Worm (Caenorhabditis elegans): ENCODE results near the gene M163.11.

The M163.11 gene

DNA sequence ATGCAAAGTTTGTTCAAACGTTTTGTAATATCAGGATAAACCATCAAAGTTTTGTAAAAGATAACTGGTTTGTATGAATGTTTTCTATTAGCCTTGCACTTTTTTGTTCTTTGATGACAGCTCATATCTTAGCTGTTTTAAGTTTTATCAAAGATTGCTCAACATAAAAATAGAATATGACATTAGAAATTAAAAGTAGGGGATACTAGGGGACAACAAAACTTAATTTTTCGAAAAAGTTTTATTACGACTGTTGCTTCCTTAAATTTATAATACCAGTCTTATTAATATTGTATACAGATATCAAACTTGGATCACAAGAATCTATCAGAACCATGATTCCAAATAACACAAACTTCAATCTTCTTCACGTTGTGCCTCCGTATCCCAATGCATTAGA, 16.6 kb downstream of the M163.11 start, which contains the start of gene ztf-14:
Gene ztf-14 (plus strand): TSS at position 301 of the 400 bp plus-strand sequence.
- TF ChIP-seq T22C8.4 (GFP tag; IDR thresholded peaks at IDR 0.05): no peak
- TF ChIP-seq klf-2 (GFP tag; conservative IDR thresholded peaks at IDR 0.05): no peak
- TF ChIP-seq flt-1 (GFP tag; IDR thresholded peaks at IDR 0.05): no peak
- TF ChIP-seq ztf-23 (GFP tag; IDR thresholded peaks at IDR 0.05): no peak
- no peak for TF ChIP-seq ztf-29 (GFP tag; IDR thresholded peaks at IDR 0.05)
- no peak for TF ChIP-seq ref-1 (GFP tag; conservative IDR thresholded peaks at IDR 0.05)
- no peak for TF ChIP-seq cog-1 (tag; optimal IDR thresholded peaks at IDR 0.05)
- TF ChIP-seq med-1 (GFP tag; optimal IDR thresholded peaks at IDR 0.05; ENCODE audit: insufficient read depth): no peak
- TF ChIP-seq tab-1 (GFP tag; IDR thresholded peaks at IDR 0.05): no peak

DNA sequence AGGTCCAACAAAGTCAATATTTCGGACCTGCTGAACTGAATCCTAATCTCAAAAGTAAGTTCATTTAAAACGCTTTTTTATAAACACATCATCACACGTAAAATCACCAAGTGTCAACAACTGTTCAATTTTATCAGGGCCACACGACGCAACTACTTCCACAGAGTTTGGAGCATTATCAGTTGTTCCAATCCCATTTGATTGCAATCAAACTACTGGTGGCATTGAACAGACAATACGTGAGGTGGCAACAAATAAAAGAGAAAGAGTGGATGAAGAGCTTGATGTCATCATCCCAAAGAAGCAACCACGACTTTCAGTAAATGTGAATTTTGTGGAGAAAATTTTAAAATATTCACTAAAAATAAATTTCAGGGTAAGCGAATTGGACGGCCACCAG, 17.4 kb downstream of the M163.11 start:
- TF ChIP-seq T22C8.4 (GFP tag; IDR thresholded peaks at IDR 0.05): no peak
- TF ChIP-seq ref-1 (GFP tag; conservative IDR thresholded peaks at IDR 0.05): no peak
- no peak for TF ChIP-seq ztf-23 (GFP tag; IDR thresholded peaks at IDR 0.05)
- TF ChIP-seq klf-2 (GFP tag; conservative IDR thresholded peaks at IDR 0.05): no peak
- TF ChIP-seq tab-1 (GFP tag; IDR thresholded peaks at IDR 0.05): no peak
- TF ChIP-seq flt-1 (GFP tag; IDR thresholded peaks at IDR 0.05): no peak
- no peak for TF ChIP-seq ztf-29 (GFP tag; IDR thresholded peaks at IDR 0.05)
- no peak for TF ChIP-seq cog-1 (tag; optimal IDR thresholded peaks at IDR 0.05)
- TF ChIP-seq med-1 (GFP tag; optimal IDR thresholded peaks at IDR 0.05; ENCODE audit: insufficient read depth): no peak

DNA sequence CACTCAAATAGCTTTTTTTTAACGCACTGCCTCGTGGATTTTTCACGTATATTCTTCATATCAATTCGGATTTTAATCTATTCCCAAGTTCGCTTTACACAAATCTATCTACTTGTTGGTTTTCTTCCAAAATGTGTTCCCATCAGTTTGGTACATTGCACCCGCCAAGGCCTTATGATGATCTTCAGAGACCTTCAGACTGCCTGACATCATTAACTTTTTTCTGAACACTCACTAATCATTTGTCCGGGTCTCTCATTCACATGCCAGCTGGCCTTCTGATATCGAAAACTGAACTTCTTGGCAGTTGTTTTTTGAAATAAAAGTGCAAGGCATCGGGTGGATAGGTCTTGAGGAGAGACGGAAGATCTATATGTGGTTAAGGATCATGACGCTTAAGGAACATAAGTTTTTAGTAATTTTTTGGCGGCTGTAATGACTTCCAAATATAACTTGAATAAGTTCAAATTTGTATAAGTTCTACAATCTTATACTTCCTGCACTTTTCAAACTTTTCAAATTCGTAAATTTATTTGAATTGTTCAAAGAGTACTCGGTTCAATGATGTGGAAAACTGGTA, 20.7 kb downstream of the M163.11 start:
- TF ChIP-seq T22C8.4 (GFP tag; IDR thresholded peaks at IDR 0.05) (no peak), flt-1 (GFP tag; IDR thresholded peaks at IDR 0.05) (no peak), tab-1 (GFP tag; IDR thresholded peaks at IDR 0.05) (no peak), med-1 (GFP tag; optimal IDR thresholded peaks at IDR 0.05; ENCODE audit: insufficient read depth) (no peak), cog-1 (tag; optimal IDR thresholded peaks at IDR 0.05) (no peak)

DNA sequence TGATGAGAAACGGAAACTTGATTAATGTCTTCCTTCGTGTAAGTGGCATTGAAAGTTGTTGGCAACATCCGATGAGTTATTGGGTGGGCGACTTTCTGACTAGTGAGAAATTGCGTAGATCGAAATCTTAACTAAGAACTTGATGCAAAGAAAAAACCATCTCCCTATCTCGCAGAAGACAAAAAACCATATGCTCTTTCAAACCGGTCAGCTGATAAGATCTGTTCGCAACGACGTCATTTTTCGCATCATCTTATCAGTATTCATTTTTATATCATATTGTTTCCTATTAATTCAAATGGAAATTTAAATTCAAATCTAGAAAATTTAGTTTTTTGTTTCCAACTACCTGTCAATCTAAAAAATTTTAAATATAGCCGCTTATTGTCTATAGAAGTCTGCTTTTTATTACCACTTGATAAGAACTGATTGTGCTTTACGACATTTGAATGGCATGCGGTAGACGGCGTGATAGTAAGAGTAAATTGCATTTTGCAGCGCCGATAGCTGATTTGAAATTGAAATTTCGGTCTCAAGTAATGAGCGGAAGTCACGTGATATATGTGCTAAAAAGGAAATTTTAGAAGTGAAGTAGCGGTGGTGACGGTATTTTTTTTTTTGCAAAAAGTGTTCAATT, 21.4 kb downstream of the M163.11 start:
- no peak for TF ChIP-seq flt-1 (GFP tag; IDR thresholded peaks at IDR 0.05)
- no peak for TF ChIP-seq klf-2 (GFP tag; conservative IDR thresholded peaks at IDR 0.05)
- no peak for TF ChIP-seq cog-1 (tag; optimal IDR thresholded peaks at IDR 0.05)
- TF ChIP-seq ztf-29 (GFP tag; IDR thresholded peaks at IDR 0.05): no peak
- TF ChIP-seq ztf-23 (GFP tag; IDR thresholded peaks at IDR 0.05): no peak
- TF ChIP-seq tab-1 (GFP tag; IDR thresholded peaks at IDR 0.05): no peak
- no peak for TF ChIP-seq T22C8.4 (GFP tag; IDR thresholded peaks at IDR 0.05)
- TF ChIP-seq med-1 (GFP tag; optimal IDR thresholded peaks at IDR 0.05; ENCODE audit: insufficient read depth): no peak
- no peak for TF ChIP-seq ref-1 (GFP tag; conservative IDR thresholded peaks at IDR 0.05)

DNA sequence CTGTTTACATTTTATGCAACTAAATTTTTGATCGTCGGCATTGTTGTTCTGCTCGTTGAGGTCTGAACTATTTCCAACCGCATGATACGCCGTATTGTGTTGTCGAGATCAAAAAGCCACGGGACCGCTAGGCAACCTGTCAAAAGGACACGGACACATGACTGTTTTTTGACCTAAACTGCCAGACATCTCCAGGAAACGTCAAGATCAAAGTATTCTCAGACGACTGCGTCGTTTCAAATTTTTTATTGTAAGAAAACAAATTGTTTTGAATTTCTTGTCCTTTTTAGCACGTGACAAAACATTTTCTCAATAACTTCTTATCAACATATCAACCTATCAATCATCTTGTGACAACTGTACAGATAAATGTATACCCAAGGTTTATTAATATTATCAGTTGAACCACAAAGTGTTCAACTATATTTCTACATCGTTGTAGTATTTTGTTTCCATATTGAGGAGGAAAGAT, 23.0 kb downstream of the M163.11 start:
- TF ChIP-seq ref-1 (GFP tag; conservative IDR thresholded peaks at IDR 0.05) (no peak), ztf-23 (GFP tag; IDR thresholded peaks at IDR 0.05) (no peak), cog-1 (tag; optimal IDR thresholded peaks at IDR 0.05) (no peak), ztf-29 (GFP tag; IDR thresholded peaks at IDR 0.05) (no peak), klf-2 (GFP tag; conservative IDR thresholded peaks at IDR 0.05) (no peak), flt-1 (GFP tag; IDR thresholded peaks at IDR 0.05) (no peak), tab-1 (GFP tag; IDR thresholded peaks at IDR 0.05) (no peak), T22C8.4 (GFP tag; IDR thresholded peaks at IDR 0.05) (no peak), med-1 (GFP tag; optimal IDR thresholded peaks at IDR 0.05; ENCODE audit: insufficient read depth) (no peak)

DNA sequence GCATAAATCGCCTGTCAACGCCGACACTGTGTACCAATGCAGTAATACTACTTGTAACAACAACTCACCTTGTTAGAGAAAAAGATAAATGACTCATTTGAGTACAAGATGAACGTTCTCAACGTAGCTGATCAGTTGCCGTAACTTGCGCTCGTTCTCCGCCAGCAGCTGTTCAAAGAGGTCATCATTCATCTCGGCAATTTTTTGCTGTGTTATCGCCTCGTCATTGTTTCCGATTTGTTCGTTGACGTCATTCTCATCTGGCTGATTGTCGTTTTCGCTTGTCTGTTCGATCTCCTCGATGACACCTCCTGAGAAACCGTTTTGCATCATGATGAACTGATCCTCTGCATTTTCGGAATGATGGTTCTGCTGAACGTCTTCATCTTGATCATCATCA, 24.1 kb downstream of the M163.11 start:
- no peak for TF ChIP-seq ztf-23 (GFP tag; IDR thresholded peaks at IDR 0.05)
- no peak for TF ChIP-seq med-1 (GFP tag; optimal IDR thresholded peaks at IDR 0.05; ENCODE audit: insufficient read depth)
- TF ChIP-seq tab-1 (GFP tag; IDR thresholded peaks at IDR 0.05): no peak
- no peak for TF ChIP-seq cog-1 (tag; optimal IDR thresholded peaks at IDR 0.05)
- no peak for TF ChIP-seq klf-2 (GFP tag; conservative IDR thresholded peaks at IDR 0.05)
- no peak for TF ChIP-seq flt-1 (GFP tag; IDR thresholded peaks at IDR 0.05)
- TF ChIP-seq T22C8.4 (GFP tag; IDR thresholded peaks at IDR 0.05): no peak
- no peak for TF ChIP-seq ref-1 (GFP tag; conservative IDR thresholded peaks at IDR 0.05)
- TF ChIP-seq ztf-29 (GFP tag; IDR thresholded peaks at IDR 0.05): no peak

DNA sequence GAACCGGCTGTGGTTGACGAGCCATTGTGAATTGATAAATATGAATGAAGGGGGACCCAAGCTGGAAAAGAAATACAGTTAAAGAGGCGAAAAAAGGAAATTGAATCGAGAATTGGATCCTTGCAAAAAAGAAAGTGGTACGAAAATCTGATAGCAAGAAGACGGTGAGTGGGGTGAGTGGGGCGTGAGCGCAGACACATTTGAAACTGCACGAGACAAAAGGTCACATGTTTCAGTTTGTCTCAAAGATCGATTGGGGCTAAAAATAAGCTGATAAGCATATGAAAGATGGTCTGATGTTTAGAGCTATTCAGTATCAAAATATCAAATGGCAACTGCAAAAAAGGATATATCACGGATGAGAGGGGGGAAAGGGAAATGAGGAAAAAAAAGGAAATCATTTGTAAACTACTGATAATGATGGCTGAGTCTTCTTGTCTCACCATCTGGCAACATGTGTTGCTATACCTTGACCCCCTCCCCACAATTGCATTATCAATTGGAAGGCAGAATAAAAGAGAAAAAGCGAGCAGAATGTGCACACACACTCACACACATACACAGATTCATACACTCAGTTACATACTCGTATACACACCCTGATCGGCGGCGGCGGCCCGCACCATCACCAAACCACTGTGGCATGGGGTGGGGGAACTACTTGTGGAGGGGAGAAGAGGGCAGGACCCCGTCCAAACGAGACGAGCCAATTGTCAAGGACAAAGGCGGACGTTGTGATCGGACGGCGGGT, 24.8 kb downstream of the M163.11 start, which contains the start of gene M163.1:
Gene M163.1 (minus strand): TSS at position 25 of the 751 bp plus-strand sequence.
- TF ChIP-seq ref-1 (GFP tag; conservative IDR thresholded peaks at IDR 0.05) (no peak), flt-1 (GFP tag; IDR thresholded peaks at IDR 0.05) (peak; percentile 73; the same call in 1 of the 2 replicates), klf-2 (GFP tag; conservative IDR thresholded peaks at IDR 0.05) (no peak), med-1 (GFP tag; optimal IDR thresholded peaks at IDR 0.05; ENCODE audit: insufficient read depth) (no peak), tab-1 (GFP tag; IDR thresholded peaks at IDR 0.05) (peak; percentile 67; the same call in 1 of the 2 replicates), cog-1 (tag; optimal IDR thresholded peaks at IDR 0.05) (peak; percentile 33), T22C8.4 (GFP tag; IDR thresholded peaks at IDR 0.05) (no peak), ztf-23 (GFP tag; IDR thresholded peaks at IDR 0.05) (0 out of 2 replicates have a peak, but pooled peaks have one; percentile 17), ztf-29 (GFP tag; IDR thresholded peaks at IDR 0.05) (peak; percentile 45; the same call in 1 of the 2 replicates)

DNA sequence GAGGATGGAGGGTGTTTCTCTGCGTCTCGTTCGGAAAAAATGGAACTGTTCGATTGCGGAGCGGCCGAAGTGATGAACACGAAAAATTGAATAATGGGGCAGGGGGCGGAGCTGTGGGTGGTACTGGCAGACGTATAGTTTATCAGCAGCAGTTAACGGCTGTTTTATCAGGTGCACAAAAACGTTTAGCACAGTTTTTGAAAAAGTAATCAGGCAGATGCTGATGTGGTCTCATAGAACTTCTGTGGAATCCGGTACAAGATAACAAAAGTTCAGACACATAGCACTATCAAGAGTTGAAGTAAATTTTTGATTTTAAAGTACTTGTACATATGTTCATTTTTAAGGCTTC, 25.3 kb downstream of the M163.11 start:
- TF ChIP-seq med-1 (GFP tag; optimal IDR thresholded peaks at IDR 0.05; ENCODE audit: insufficient read depth): no peak
- no peak for TF ChIP-seq cog-1 (tag; optimal IDR thresholded peaks at IDR 0.05)
- no peak for TF ChIP-seq T22C8.4 (GFP tag; IDR thresholded peaks at IDR 0.05)
- no peak for TF ChIP-seq flt-1 (GFP tag; IDR thresholded peaks at IDR 0.05)
- TF ChIP-seq ref-1 (GFP tag; conservative IDR thresholded peaks at IDR 0.05): no peak
- TF ChIP-seq ztf-29 (GFP tag; IDR thresholded peaks at IDR 0.05): no peak
- no peak for TF ChIP-seq tab-1 (GFP tag; IDR thresholded peaks at IDR 0.05)
- TF ChIP-seq klf-2 (GFP tag; conservative IDR thresholded peaks at IDR 0.05): no peak
- no peak for TF ChIP-seq ztf-23 (GFP tag; IDR thresholded peaks at IDR 0.05)

Measured in whole organism, midembryonic.